Fruit fly (Drosophila melanogaster) whole organism, prepupa: ENCODE measurements around the gene Hat1.

Experiments used
- Blimp-1 ChIP-seq: fragments of 200-800 bp; sonication (Bioruptor generic); optimal IDR thresholded peaks from 3 replicates; lab custom pipeline; 2017; ENCODE audit warnings: missing biosample characterization, missing genetic modification characterization, mild to moderate bottlenecking, moderate library complexity, missing genetic modification reagents
- CG10631 ChIP-seq: fragments of 200-800 bp; sonication (Bioruptor generic); optimal IDR thresholded peaks from 2 replicates; lab custom pipeline; 2016; ENCODE audit warnings: missing biosample characterization, missing genetic modification characterization
- CG10669 ChIP-seq: fragments of 200-800 bp; sonication (Bioruptor generic); optimal IDR thresholded peaks from 3 replicates; lab custom pipeline; 2018; ENCODE audit warnings: missing biosample characterization, mild to moderate bottlenecking, missing genetic modification characterization, moderate library complexity
- CG11294 ChIP-seq: fragments of 200-800 bp; sonication (Bioruptor generic); IDR thresholded peaks from 2 replicates; pipeline ENCODE4 v1.3.6; 2022; ENCODE audit warnings: missing biosample characterization, missing genetic modification characterization
- CG11762 ChIP-seq: fragments of 200-800 bp; sonication (Bioruptor generic); optimal IDR thresholded peaks from 3 replicates; lab custom pipeline; 2016; ENCODE audit warnings: missing biosample characterization, missing genetic modification characterization; ENCODE audit not compliant: insufficient read depth
- CG15336 ChIP-seq: fragments of 200-800 bp; sonication (Bioruptor generic); IDR thresholded peaks from 2 replicates; pipeline ENCODE4 v1.3.6; 2022; ENCODE audit warnings: missing biosample characterization, missing genetic modification characterization
- CG1621 ChIP-seq: fragments of 200-800 bp; sonication (Bioruptor generic); optimal IDR thresholded peaks from 3 replicates; lab custom pipeline; 2018; ENCODE audit warnings: missing biosample characterization, mild to moderate bottlenecking, missing genetic modification characterization
- CG16779 ChIP-seq: fragments of 200-800 bp; sonication (Bioruptor generic); optimal IDR thresholded peaks from 3 replicates; lab custom pipeline; 2017; ENCODE audit warnings: missing biosample characterization, mild to moderate bottlenecking, missing genetic modification characterization
- CG3032 ChIP-seq: fragments of 200-800 bp; optimal IDR thresholded peaks from 2 replicates; lab custom pipeline; 2019; ENCODE audit warnings: missing biosample characterization, mild to moderate bottlenecking, missing genetic modification characterization, moderate library complexity
- CG31627 ChIP-seq: fragments of 200-800 bp; sonication (Bioruptor generic); optimal IDR thresholded peaks from 3 replicates; lab custom pipeline; 2016; ENCODE audit warnings: missing biosample characterization, missing genetic modification characterization
- CG4318 ChIP-seq: fragments of 200-800 bp; sonication (Bioruptor generic); optimal IDR thresholded peaks from 3 replicates; lab custom pipeline; 2017; ENCODE audit warnings: missing biosample characterization, mild to moderate bottlenecking, missing genetic modification characterization
- CG6792 ChIP-seq: fragments of 200-800 bp; sonication (Bioruptor generic); optimal IDR thresholded peaks from 3 replicates; lab custom pipeline; 2016; ENCODE audit warnings: missing biosample characterization, missing genetic modification characterization
- CG6854 ChIP-seq: fragments of 200-800 bp; sonication (Bioruptor generic); optimal IDR thresholded peaks from 2 replicates; lab custom pipeline; 2017; ENCODE audit warnings: missing biosample characterization, mild to moderate bottlenecking, missing genetic modification characterization
- CG8119 ChIP-seq: fragments of 200-800 bp; sonication (Bioruptor generic); IDR thresholded peaks from 3 replicates; pipeline ENCODE4 v1.3.6; 2022; ENCODE audit warnings: missing biosample characterization, missing genetic modification characterization
- CG8319 ChIP-seq: fragments of 200-800 bp; sonication (Bioruptor generic); optimal IDR thresholded peaks from 3 replicates; lab custom pipeline; 2016; ENCODE audit warnings: missing biosample characterization, missing genetic modification characterization
- CG9139 ChIP-seq: fragments of 200-800 bp; sonication (Bioruptor generic); optimal IDR thresholded peaks from 3 replicates; lab custom pipeline; 2017; ENCODE audit warnings: missing biosample characterization, mild to moderate bottlenecking, missing genetic modification characterization
- Eip78C ChIP-seq: fragments of 200-800 bp; sonication (Bioruptor generic); peaks from one replicate; lab custom pipeline; 2016; ENCODE audit warnings: missing biosample characterization, missing genetic modification characterization
- Ets21C ChIP-seq: fragments of 200-800 bp; sonication (Bioruptor generic); optimal IDR thresholded peaks from 3 replicates; lab custom pipeline; 2016; ENCODE audit warnings: missing biosample characterization, missing genetic modification characterization
- Ets96B ChIP-seq: fragments of 200-800 bp; optimal IDR thresholded peaks from 2 replicates; lab custom pipeline; 2019; ENCODE audit warnings: missing biosample characterization, mild to moderate bottlenecking, missing genetic modification characterization, moderate library complexity
- Gug ChIP-seq: fragments of 200-800 bp; sonication (Bioruptor generic); IDR thresholded peaks from 2 replicates; pipeline ENCODE4 v1.3.6; 2022; ENCODE audit warnings: missing biosample characterization, missing genetic modification characterization
- Hr38 ChIP-seq: sonication (Bioruptor generic); optimal IDR thresholded peaks from 2 replicates; lab custom pipeline; 2016; ENCODE audit warnings: missing biosample characterization, missing genetic modification characterization
- Hr39 ChIP-seq: fragments of 200-800 bp; sonication (Bioruptor generic); optimal IDR thresholded peaks from 2 replicates; lab custom pipeline; 2016; ENCODE audit warnings: missing biosample characterization, missing genetic modification characterization
- Sox102F ChIP-seq: fragments of 200-800 bp; sonication (Bioruptor generic); optimal IDR thresholded peaks from 2 replicates; lab custom pipeline; 2016; ENCODE audit warnings: missing biosample characterization, mild to moderate bottlenecking, missing genetic modification characterization
- Sox14 ChIP-seq: fragments of 200-800 bp; sonication (Bioruptor generic); optimal IDR thresholded peaks from 3 replicates; lab custom pipeline; 2016; ENCODE audit warnings: missing biosample characterization, missing genetic modification characterization
- cyc ChIP-seq: fragments of 200-800 bp; sonication (Bioruptor generic); optimal IDR thresholded peaks from 3 replicates; lab custom pipeline; 2016; ENCODE audit warnings: missing biosample characterization, missing genetic modification characterization
- esn ChIP-seq: fragments of 200-800 bp; sonication (Bioruptor generic); optimal IDR thresholded peaks from 2 replicates; lab custom pipeline; 2016; ENCODE audit warnings: missing biosample characterization, mild to moderate bottlenecking, missing genetic modification characterization, moderate library complexity
- fd85E ChIP-seq: fragments of 200-800 bp; sonication (Bioruptor generic); optimal IDR thresholded peaks from 3 replicates; lab custom pipeline; 2016; ENCODE audit warnings: missing biosample characterization, missing genetic modification characterization
- fkh ChIP-seq: fragments of 200-800 bp; sonication (Bioruptor generic); optimal IDR thresholded peaks from 3 replicates; lab custom pipeline; 2017; ENCODE audit warnings: missing biosample characterization, mild to moderate bottlenecking, missing genetic modification characterization, moderate library complexity
- lz ChIP-seq: fragments of 200-800 bp; sonication (Bioruptor generic); optimal IDR thresholded peaks from 3 replicates; lab custom pipeline; 2016; ENCODE audit warnings: missing biosample characterization, missing genetic modification characterization
- net ChIP-seq: fragments of 200-800 bp; sonication (Bioruptor generic); optimal IDR thresholded peaks from 3 replicates; lab custom pipeline; 2016; ENCODE audit warnings: missing biosample characterization, missing genetic modification characterization
- pdm3 ChIP-seq: fragments of 200-800 bp; sonication (Bioruptor generic); optimal IDR thresholded peaks from 3 replicates; lab custom pipeline; 2016; ENCODE audit warnings: missing biosample characterization, missing genetic modification characterization
- svp ChIP-seq: fragments of 200-800 bp; sonication (Bioruptor generic); peaks from one replicate; lab custom pipeline; 2016; ENCODE audit warnings: missing biosample characterization, missing genetic modification characterization
- topi ChIP-seq: fragments of 200-800 bp; sonication (Bioruptor generic); optimal IDR thresholded peaks from 3 replicates; lab custom pipeline; 2016; ENCODE audit warnings: missing biosample characterization, missing genetic modification characterization

Hat1 gene

dm6 chr3R:5760980-5761379 lies 28.2 kb downstream of the Hat1 start:
- no peak for TF ChIP-seq Sox102F (GFP tag; lab: Kevin White, UChicago)
- peak; percentile 55 for TF ChIP-seq fkh
- TF ChIP-seq Sox14, result no peak
- no peak for TF ChIP-seq Ets21C
- no peak for TF ChIP-seq CG10631 (GFP tag; lab: Kevin White, UChicago)
- TF ChIP-seq CG10669 (GFP tag; lab: Kevin White, UChicago), result no peak
- TF ChIP-seq CG6792 (GFP tag; lab: Kevin White, UChicago), result no peak

- TF ChIP-seq CG8319 (GFP tag; lab: Kevin White, UChicago) (no peak), CG4318 (GFP tag; lab: Kevin White, UChicago) (no peak), CG31627 (GFP tag; lab: Kevin White, UChicago) (peak; percentile 32), Eip78C (GFP tag; lab: Kevin White, UChicago) (no peak), Blimp-1 (GFP tag; lab: Kevin White, UChicago) (no peak), cyc (GFP tag; lab: Kevin White, UChicago) (peak; percentile 23), Sox14 (peak; percentile 45), lz (GFP tag; lab: Kevin White, UChicago) (peak; percentile 34), esn (GFP tag; lab: Kevin White, UChicago) (peak; percentile 56)
These were observed 30.5 kb downstream of the Hat1 start, which contains the start of gene Sec8 for dm6 chr3R:5758624-5759209. Sec8 (minus strand) TSS chr3R:5758997.

dm6 chr3R:5754594-5754993 lies 34.6 kb downstream of the Hat1 start, which contains the start of gene Dcps:
Dcps (minus strand) TSS chr3R:5754774.
- no peak for TF ChIP-seq CG16779 (tag; lab: Kevin White, UChicago)
- no peak for TF ChIP-seq net (GFP tag; lab: Kevin White, UChicago)
- TF ChIP-seq Gug, result no peak
- TF ChIP-seq CG11294, result no peak
- no peak for TF ChIP-seq Ets96B

dm6 chr3R:5746646-5747045 lies 42.5 kb downstream of the Hat1 start:
- TF ChIP-seq CG10631 (GFP tag; lab: Kevin White, UChicago) (no peak), Hr38 (GFP tag; lab: Kevin White, UChicago) (no peak), CG11762 (no peak), fd85E (GFP tag; lab: Kevin White, UChicago) (no peak), fkh (peak; percentile 64)

DNA sequence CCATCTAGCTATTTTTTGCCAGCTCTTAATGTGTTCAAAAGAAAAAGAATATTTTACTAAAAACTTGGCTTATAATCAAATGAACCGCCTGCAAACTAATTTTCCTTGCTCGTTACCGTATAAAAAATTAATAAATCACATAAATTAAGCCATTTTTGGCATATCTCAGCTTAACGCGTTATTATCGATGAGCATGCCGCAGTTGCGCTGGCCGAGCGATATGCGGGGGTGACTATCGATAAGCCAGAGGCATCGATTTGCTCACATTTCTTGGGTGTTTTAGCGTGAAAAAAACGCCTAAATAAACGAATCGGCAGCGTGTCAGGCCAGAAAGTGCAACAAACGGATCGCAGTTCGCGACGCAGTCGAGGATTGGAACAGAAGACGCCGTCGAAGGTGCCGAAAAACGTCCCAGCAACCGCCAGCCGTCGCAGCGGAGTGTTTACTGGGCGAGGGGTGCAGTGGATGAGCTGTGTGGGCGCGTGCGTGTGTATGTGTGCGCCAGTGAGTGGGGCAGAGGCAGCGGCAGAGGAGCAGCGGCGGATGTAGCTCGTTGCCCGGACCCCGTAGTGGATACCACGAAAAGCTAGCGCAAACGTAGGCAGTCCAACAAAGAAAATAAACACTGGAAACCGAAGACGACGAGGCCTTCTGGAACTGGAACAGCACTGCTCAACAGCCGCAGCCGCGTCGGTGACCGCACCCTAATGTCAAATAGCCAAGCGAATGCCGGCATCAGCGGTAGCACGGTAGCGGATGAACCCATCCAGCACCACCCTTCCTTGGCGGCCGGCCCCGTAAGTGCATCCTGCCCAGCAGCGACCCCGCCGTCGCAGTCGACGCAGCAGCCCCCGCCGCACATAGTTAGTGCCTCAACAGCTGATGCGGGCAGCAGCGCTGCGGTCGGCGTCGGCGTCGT lies 46.6 kb downstream of the Hat1 start, which contains the start of the genes Sym and Madm:
Gene Sym, minus strand, starts transcription at position 199 of the 919 bp plus-strand sequence.
Gene Madm, plus strand, starts transcription at position 233 of the 919 bp plus-strand sequence.
- TF ChIP-seq CG15336 (GFP tag; lab: Robert Waterston, UW) (no peak), CG8119 (GFP tag; lab: Robert Waterston, UW) (0 out of 3 replicates have a peak, but pooled peaks have one; percentile 22), esn (GFP tag; lab: Kevin White, UChicago) (peak; percentile 49), net (GFP tag; lab: Kevin White, UChicago) (no peak), svp (GFP tag; lab: Kevin White, UChicago) (peak; percentile 72), CG1621 (tag; lab: Kevin White, UChicago) (peak; percentile 42), CG9139 (GFP tag; lab: Kevin White, UChicago) (no peak), lz (GFP tag; lab: Kevin White, UChicago) (peak; percentile 25), CG3032 (peak; percentile 26), Sox102F (GFP tag; lab: Kevin White, UChicago) (no peak), pdm3 (GFP tag; lab: Kevin White, UChicago) (no peak), Sox14 (peak; percentile 41), Blimp-1 (GFP tag; lab: Kevin White, UChicago) (no peak), cyc (GFP tag; lab: Kevin White, UChicago) (peak; percentile 41), Hr39 (no peak), Eip78C (GFP tag; lab: Kevin White, UChicago) (peak; percentile 76), Ets96B (peak; percentile 10), topi (peak; percentile 39), fkh (peak; percentile 20), CG31627 (GFP tag; lab: Kevin White, UChicago) (peak; percentile 55), CG10631 (GFP tag; lab: Kevin White, UChicago) (no peak), Ets21C (no peak), CG6854 (no peak)
